Fruit fly (Drosophila melanogaster) whole organism, prepupa: Measurements from ENCODE around the gene CG33098.

Source experiments
- CG10669 ChIP-seq: fragments of 200-800 bp; sonication (Bioruptor generic); optimal IDR thresholded peaks from 3 replicates; lab custom pipeline; 2018; ENCODE audit warnings: missing biosample characterization, mild to moderate bottlenecking, missing genetic modification characterization, moderate library complexity
- CG15336 ChIP-seq: fragments of 200-800 bp; sonication (Bioruptor generic); IDR thresholded peaks from 2 replicates; pipeline ENCODE4 v1.3.6; 2022; ENCODE audit warnings: missing biosample characterization, missing genetic modification characterization
- CG3032 ChIP-seq: fragments of 200-800 bp; optimal IDR thresholded peaks from 2 replicates; lab custom pipeline; 2019; ENCODE audit warnings: missing biosample characterization, mild to moderate bottlenecking, missing genetic modification characterization, moderate library complexity
- CG9139 ChIP-seq: fragments of 200-800 bp; sonication (Bioruptor generic); optimal IDR thresholded peaks from 3 replicates; lab custom pipeline; 2017; ENCODE audit warnings: missing biosample characterization, mild to moderate bottlenecking, missing genetic modification characterization
- Eip75B ChIP-seq: fragments of 200-800 bp; sonication (Bioruptor generic); optimal IDR thresholded peaks from 3 replicates; lab custom pipeline; 2016; ENCODE audit warnings: missing biosample characterization, missing genetic modification characterization
- Gug ChIP-seq: fragments of 200-800 bp; sonication (Bioruptor generic); IDR thresholded peaks from 2 replicates; pipeline ENCODE4 v1.3.6; 2022; ENCODE audit warnings: missing biosample characterization, missing genetic modification characterization
- OdsH ChIP-seq: fragments of 200-800 bp; sonication (Bioruptor generic); optimal IDR thresholded peaks from 3 replicates; lab custom pipeline; 2016; ENCODE audit warnings: missing biosample characterization, missing genetic modification characterization
- Sox15 ChIP-seq: fragments of 200-800 bp; sonication (Bioruptor generic); optimal IDR thresholded peaks from 3 replicates; lab custom pipeline; 2016; ENCODE audit warnings: missing biosample characterization, missing genetic modification characterization
- cyc ChIP-seq: fragments of 200-800 bp; sonication (Bioruptor generic); optimal IDR thresholded peaks from 3 replicates; lab custom pipeline; 2016; ENCODE audit warnings: missing biosample characterization, missing genetic modification characterization
- fd59A ChIP-seq: fragments of 200-800 bp; sonication (Bioruptor generic); optimal IDR thresholded peaks from 2 replicates; lab custom pipeline; 2017; ENCODE audit warnings: missing biosample characterization, mild to moderate bottlenecking, missing genetic modification characterization, missing genetic modification reagents

DNA sequence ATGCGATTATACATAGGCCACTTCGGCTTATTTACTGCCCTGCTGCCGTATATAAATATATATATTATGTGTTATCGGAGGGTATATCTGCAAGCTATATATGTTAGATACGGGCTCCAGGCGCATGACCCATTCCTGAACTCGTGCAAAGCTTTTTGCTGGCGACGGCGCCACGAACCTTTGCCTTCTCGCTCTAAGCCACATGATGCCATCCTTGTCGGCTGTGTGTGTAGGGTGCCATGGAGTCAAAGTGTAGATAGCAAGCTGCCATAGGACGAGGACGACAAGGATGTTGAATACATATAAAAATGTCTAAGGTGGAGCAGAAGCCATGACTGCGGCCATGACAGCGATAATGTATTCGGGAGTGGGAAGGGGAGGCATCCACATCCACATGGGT is 39.3 kb upstream of the CG33098 start:
- TF ChIP-seq OdsH (GFP tag; lab: Kevin White, UChicago): no peak
- TF ChIP-seq Gug (GFP tag; lab: Robert Waterston, UW): no peak
- no peak for TF ChIP-seq CG10669 (GFP tag; lab: Kevin White, UChicago)
- no peak for TF ChIP-seq Sox15
- no peak for TF ChIP-seq fd59A
- TF ChIP-seq CG3032 (tag; lab: Kevin White, UChicago): no peak
- TF ChIP-seq Eip75B (GFP tag; lab: Kevin White, UChicago): no peak
- no peak for TF ChIP-seq CG9139
- no peak for TF ChIP-seq cyc
- no peak for TF ChIP-seq CG15336
